Worm (Caenorhabditis elegans) whole organism, midembryonic: ENCODE data around the gene H25K10.2.

Experiments used
- T22C8.4 ChIP-seq: fragments of 200-800 bp; sonication (Bioruptor generic); IDR thresholded peaks from 2 replicates; pipeline ENCODE4 v1.3.6; 2022; ENCODE audit warnings: missing genetic modification characterization, missing compliant biosample characterization
- cog-1 ChIP-seq: sonication (generic microtip); optimal IDR thresholded peaks from 2 replicates; lab custom pipeline; 2016; ENCODE audit warnings: missing genetic modification characterization, missing compliant biosample characterization
- flt-1 ChIP-seq: fragments of 200-800 bp; sonication (Bioruptor generic); IDR thresholded peaks from 2 replicates; pipeline ENCODE4 v1.3.6; 2022; ENCODE audit warnings: missing genetic modification characterization, missing compliant biosample characterization
- klf-2 ChIP-seq: fragments of 200-800 bp; sonication (Bioruptor generic); conservative IDR thresholded peaks from 2 replicates; pipeline ENCODE4 v1.3.6; 2022; ENCODE audit warnings: missing genetic modification reagents, missing genetic modification characterization, missing compliant biosample characterization
- med-1 ChIP-seq: sonication (generic microtip); optimal IDR thresholded peaks from 2 replicates; lab custom pipeline; 2017; ENCODE audit warnings: missing genetic modification characterization, mild to moderate bottlenecking, missing compliant biosample characterization, antibody characterized with exemption, missing genetic modification reagents; ENCODE audit not compliant: insufficient read depth
- ref-1 ChIP-seq: fragments of 200-800 bp; sonication (Bioruptor generic); conservative IDR thresholded peaks from 2 replicates; pipeline ENCODE4 v1.3.6; 2022; ENCODE audit warnings: missing genetic modification reagents, missing genetic modification characterization, missing compliant biosample characterization
- tab-1 ChIP-seq: fragments of 200-800 bp; sonication (Bioruptor generic); IDR thresholded peaks from 2 replicates; pipeline ENCODE4 v1.3.6; 2022; ENCODE audit warnings: missing genetic modification characterization, missing compliant biosample characterization
- ztf-23 ChIP-seq: fragments of 200-800 bp; sonication (Bioruptor generic); IDR thresholded peaks from 2 replicates; pipeline ENCODE4 v1.3.6; 2022; ENCODE audit warnings: missing genetic modification reagents, missing genetic modification characterization, missing compliant biosample characterization
- ztf-29 ChIP-seq: fragments of 200-800 bp; sonication (Bioruptor generic); IDR thresholded peaks from 2 replicates; pipeline ENCODE4 v1.3.6; 2022; ENCODE audit warnings: missing genetic modification reagents, missing genetic modification characterization, missing compliant biosample characterization

The H25K10.2 gene

DNA sequence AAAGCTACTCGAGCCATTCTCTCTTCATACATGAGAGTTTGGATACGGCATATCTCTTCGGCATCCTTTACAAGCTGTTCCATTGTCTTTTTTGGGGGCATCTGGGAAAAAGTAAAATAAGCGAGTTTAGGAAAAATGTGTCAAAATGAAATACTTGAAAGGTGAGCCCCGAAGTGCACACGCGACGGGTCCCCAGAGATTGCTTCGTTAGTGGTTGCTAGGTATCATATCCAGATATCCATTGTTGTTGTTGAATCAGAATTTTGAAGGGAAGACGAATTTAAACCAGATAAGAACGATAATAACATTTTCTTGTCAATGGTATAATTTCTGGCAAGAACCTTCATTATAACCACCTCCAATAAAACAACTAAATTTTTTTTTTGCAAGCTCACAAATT, at the start of gene H25K10.2:
Gene H25K10.2 (minus strand): TSS at position 101 of the 400 bp plus-strand sequence.
- TF ChIP-seq med-1 (GFP tag; lab: Kevin White, UChicago) (no peak), T22C8.4 (no peak), cog-1 (tag; lab: Kevin White, UChicago) (no peak), ref-1 (no peak), ztf-29 (GFP tag; lab: Robert Waterston, UW) (no peak), ztf-23 (GFP tag; lab: Robert Waterston, UW) (no peak), tab-1 (GFP tag; lab: Robert Waterston, UW) (no peak), flt-1 (GFP tag; lab: Robert Waterston, UW) (no peak), klf-2 (GFP tag; lab: Robert Waterston, UW) (no peak)

DNA sequence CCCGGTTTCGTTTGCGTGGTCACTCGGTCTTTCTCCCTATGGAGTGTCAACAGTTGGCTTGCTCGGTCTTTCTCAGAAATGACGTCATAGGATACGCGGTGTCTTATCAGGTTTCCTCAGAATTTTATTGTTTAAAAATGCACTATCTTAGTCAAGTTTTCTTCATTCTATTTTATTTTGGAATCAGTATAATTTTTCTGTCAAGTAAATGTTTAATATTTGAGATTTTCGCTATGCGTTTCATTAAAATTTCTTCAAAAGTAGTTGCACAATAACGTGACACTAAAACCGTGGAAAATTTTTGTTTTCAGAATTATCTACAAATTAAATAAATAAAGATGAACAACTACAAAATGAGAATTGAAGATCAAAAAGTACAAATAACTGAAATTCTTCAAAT, 46.5 kb upstream of the H25K10.2 start, which contains the start of gene hlh-31:
Gene hlh-31 (plus strand): TSS at position 301 of the 400 bp plus-strand sequence.
- no peak for TF ChIP-seq klf-2 (GFP tag; lab: Robert Waterston, UW)
- TF ChIP-seq ztf-29 (GFP tag; lab: Robert Waterston, UW) = no peak
- no peak for TF ChIP-seq tab-1 (GFP tag; lab: Robert Waterston, UW)
- TF ChIP-seq med-1 (GFP tag; lab: Kevin White, UChicago) = no peak
- TF ChIP-seq flt-1 (GFP tag; lab: Robert Waterston, UW) = no peak
- TF ChIP-seq T22C8.4 = no peak
- no peak for TF ChIP-seq ztf-23 (GFP tag; lab: Robert Waterston, UW)
- no peak for TF ChIP-seq ref-1
- TF ChIP-seq cog-1 (tag; lab: Kevin White, UChicago) = no peak

ce11 chrIV:16254464-16254863, 43.7 kb upstream of the H25K10.2 start, which contains the start of gene hlh-17:
TSS of gene hlh-17 (plus strand) at chrIV:16254764.
- TF ChIP-seq tab-1 (GFP tag; lab: Robert Waterston, UW) (no peak), cog-1 (tag; lab: Kevin White, UChicago) (no peak), flt-1 (GFP tag; lab: Robert Waterston, UW) (no peak), ztf-29 (GFP tag; lab: Robert Waterston, UW) (no peak), T22C8.4 (no peak), med-1 (GFP tag; lab: Kevin White, UChicago) (no peak), ztf-23 (GFP tag; lab: Robert Waterston, UW) (no peak), ref-1 (no peak), klf-2 (GFP tag; lab: Robert Waterston, UW) (no peak)

DNA sequence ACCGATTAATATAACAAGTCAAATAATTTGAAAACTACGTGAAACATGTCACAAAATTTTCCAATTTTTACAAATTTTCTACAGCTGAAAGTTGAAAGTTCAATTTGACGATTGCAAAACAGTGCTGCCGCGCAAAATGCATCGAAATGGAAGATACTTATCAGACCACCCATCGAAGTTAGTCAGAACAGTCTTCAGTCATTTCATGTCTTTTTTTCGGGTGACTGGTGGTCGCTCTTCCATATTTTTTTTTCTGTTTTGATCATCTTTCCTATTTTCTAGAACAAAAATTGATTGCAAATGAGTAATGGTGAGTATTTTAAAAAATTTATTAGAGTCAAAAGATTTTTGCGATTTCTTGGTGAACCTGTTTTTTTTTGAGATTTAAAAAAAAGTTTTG, 36.3 kb upstream of the H25K10.2 start, which contains the start of gene F38C2.1:
Gene F38C2.1 (plus strand): TSS at position 301 of the 400 bp plus-strand sequence.
- TF ChIP-seq T22C8.4 (no peak), ztf-23 (GFP tag; lab: Robert Waterston, UW) (no peak), flt-1 (GFP tag; lab: Robert Waterston, UW) (no peak), klf-2 (GFP tag; lab: Robert Waterston, UW) (no peak), med-1 (GFP tag; lab: Kevin White, UChicago) (no peak), cog-1 (tag; lab: Kevin White, UChicago) (no peak), tab-1 (GFP tag; lab: Robert Waterston, UW) (no peak), ref-1 (no peak), ztf-29 (GFP tag; lab: Robert Waterston, UW) (no peak)

DNA sequence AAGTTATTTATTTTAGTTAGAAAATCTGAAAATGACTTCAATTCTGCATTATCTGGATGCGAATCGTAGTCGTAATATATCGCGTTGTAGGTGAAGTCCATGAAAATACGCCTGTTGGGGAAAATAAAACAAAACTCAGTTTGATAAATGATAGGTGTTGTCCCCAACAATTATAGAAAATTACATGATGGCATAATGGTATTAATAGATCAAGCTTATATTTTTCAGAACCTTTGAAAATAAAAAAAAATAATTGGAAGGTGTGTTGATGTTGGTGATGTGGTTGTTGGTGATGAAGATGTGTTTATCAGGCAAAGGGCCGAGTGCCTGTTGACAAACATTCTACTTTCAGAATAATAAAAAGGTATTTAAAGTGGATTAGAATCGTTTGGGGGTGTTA, 27.7 kb upstream of the H25K10.2 start, which contains the start of gene srw-61:
Gene srw-61 (minus strand): TSS at position 101 of the 400 bp plus-strand sequence.
- TF ChIP-seq flt-1 (GFP tag; lab: Robert Waterston, UW) = no peak
- TF ChIP-seq tab-1 (GFP tag; lab: Robert Waterston, UW) = no peak
- no peak for TF ChIP-seq cog-1 (tag; lab: Kevin White, UChicago)
- TF ChIP-seq ref-1 = no peak
- no peak for TF ChIP-seq ztf-29 (GFP tag; lab: Robert Waterston, UW)
- no peak for TF ChIP-seq klf-2 (GFP tag; lab: Robert Waterston, UW)
- no peak for TF ChIP-seq med-1 (GFP tag; lab: Kevin White, UChicago)

ce11 chrIV:16236827-16237226, 26.0 kb upstream of the H25K10.2 start:
- no peak for TF ChIP-seq klf-2 (GFP tag; lab: Robert Waterston, UW)
- no peak for TF ChIP-seq med-1 (GFP tag; lab: Kevin White, UChicago)
- no peak for TF ChIP-seq ztf-23 (GFP tag; lab: Robert Waterston, UW)
- no peak for TF ChIP-seq T22C8.4
- no peak for TF ChIP-seq flt-1 (GFP tag; lab: Robert Waterston, UW)
- TF ChIP-seq tab-1 (GFP tag; lab: Robert Waterston, UW) = no peak
- TF ChIP-seq ztf-29 (GFP tag; lab: Robert Waterston, UW) = no peak
- no peak for TF ChIP-seq cog-1 (tag; lab: Kevin White, UChicago)
- no peak for TF ChIP-seq ref-1

DNA sequence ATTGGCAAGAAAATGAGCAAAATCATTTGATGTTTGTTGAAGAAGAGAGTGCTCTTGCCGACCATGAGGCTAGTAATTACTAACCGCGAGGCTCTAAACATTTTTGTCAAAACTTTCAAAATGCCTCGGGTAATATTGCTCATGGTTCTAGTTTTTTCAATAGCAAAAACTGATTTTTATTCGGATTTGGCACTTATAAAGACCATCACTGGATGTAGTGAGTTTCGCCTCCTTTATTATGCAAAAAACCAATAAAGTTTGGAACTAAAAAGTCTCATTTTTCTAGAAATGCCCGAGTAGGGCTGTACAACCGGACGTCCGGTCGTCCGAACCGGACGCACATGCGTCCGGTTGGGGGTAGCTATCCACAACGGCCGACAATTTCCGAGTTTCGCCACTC, 22.2 kb upstream of the H25K10.2 start, which contains the start of the genes hpa-1 and irld-39:
Gene hpa-1 (minus strand): TSS at position 101 of the 400 bp plus-strand sequence.
Gene irld-39 (plus strand): TSS at position 121 of the 400 bp plus-strand sequence.
- TF ChIP-seq klf-2 (GFP tag; lab: Robert Waterston, UW) = no peak

DNA sequence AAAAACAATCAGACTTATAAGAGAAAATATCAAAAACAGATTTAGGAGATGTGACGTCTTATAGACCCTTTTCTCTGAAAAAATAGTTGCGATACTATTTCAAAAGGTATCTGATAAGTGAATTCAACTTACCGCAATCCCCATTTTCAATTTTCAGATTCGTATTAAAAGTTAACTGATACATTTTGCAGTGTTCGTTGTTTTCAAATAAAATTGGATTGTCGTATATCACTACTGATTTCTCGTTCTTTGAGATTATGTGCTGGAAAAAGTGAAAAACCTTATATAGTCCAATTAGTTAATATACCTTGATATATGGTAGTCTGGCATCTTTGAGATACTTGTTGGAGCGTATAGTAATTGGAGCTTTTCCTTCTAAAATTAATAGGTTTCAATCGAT, 19.7 kb upstream of the H25K10.2 start:
- no peak for TF ChIP-seq tab-1 (GFP tag; lab: Robert Waterston, UW)
- no peak for TF ChIP-seq T22C8.4
- TF ChIP-seq ref-1 = no peak
- no peak for TF ChIP-seq med-1 (GFP tag; lab: Kevin White, UChicago)
- no peak for TF ChIP-seq cog-1 (tag; lab: Kevin White, UChicago)
- no peak for TF ChIP-seq ztf-23 (GFP tag; lab: Robert Waterston, UW)
- TF ChIP-seq klf-2 (GFP tag; lab: Robert Waterston, UW) = no peak
- TF ChIP-seq ztf-29 (GFP tag; lab: Robert Waterston, UW) = no peak
- TF ChIP-seq flt-1 (GFP tag; lab: Robert Waterston, UW) = no peak

DNA sequence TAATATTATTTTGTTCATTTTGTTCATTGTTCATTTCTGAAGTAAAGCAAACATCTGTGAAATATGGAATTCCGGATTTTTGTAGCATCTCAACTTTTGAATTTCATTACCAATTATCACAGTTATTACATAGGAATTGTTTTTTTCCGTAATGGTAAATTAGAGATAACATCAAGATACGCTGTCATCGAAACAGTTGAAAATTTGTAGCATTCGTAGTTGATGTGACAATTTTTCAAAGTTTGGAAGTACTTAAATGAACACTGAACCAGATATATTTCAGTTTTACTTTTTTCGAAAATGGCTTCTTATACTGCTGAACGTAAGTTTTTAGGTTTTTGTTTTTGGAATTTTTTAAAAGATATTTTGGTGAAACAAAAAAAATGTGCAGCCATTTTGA, 14.9 kb upstream of the H25K10.2 start, which contains the start of gene H25K10.4:
Gene H25K10.4 (plus strand): TSS at position 301 of the 400 bp plus-strand sequence.
- TF ChIP-seq cog-1 (tag; lab: Kevin White, UChicago) = no peak

ce11 chrIV:16221559-16221958, 10.7 kb upstream of the H25K10.2 start, which contains the start of gene srv-11:
TSS of gene srv-11 (minus strand) at chrIV:16221659.
- TF ChIP-seq ref-1 = no peak
- no peak for TF ChIP-seq med-1 (GFP tag; lab: Kevin White, UChicago)
- no peak for TF ChIP-seq cog-1 (tag; lab: Kevin White, UChicago)
- no peak for TF ChIP-seq klf-2 (GFP tag; lab: Robert Waterston, UW)
- no peak for TF ChIP-seq ztf-23 (GFP tag; lab: Robert Waterston, UW)
- no peak for TF ChIP-seq T22C8.4
- TF ChIP-seq ztf-29 (GFP tag; lab: Robert Waterston, UW) = no peak
- no peak for TF ChIP-seq flt-1 (GFP tag; lab: Robert Waterston, UW)
- no peak for TF ChIP-seq tab-1 (GFP tag; lab: Robert Waterston, UW)
